Worm (Caenorhabditis elegans): ENCODE measurements around the gene F17C11.11.

DNA sequence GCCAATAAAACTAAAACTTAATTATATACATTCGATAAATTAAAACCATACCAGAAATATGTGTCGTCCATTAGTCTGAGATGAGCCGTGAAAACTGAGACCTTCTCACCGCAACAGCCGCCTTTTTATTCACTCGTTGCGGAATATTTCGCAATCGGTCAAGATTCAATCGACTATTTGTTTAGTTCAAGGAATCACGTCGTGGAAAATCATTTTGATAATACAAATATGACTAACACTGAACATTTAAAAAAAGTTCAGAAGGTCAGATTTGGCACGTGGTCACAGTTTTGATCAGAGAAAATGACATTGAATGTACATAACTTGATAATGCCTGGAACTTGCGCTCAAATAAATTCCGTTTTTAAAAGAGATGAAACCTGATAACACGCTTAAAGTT is at the start of gene F17C11.11:
- TF ChIP-seq nhr-77 (tag; optimal IDR thresholded peaks at IDR 0.05) (no peak), elt-3 (tag; optimal IDR thresholded peaks at IDR 0.05) (no peak), nhr-237 (tag; optimal IDR thresholded peaks at IDR 0.05) (no peak), unc-130 (tag; optimal IDR thresholded peaks at IDR 0.05) (no peak), mef-2 (tag; optimal IDR thresholded peaks at IDR 0.05) (no peak), C04F5.9 (tag; optimal IDR thresholded peaks at IDR 0.05) (no peak)
